Worm (Caenorhabditis elegans): ENCODE measurements around the gene col-140.

col-140 gene

ce11 chrV:5836616-5836982 is at the start of gene col-140:
Gene col-140 (minus strand): TSS chrV:5836834.
- TF ChIP-seq lin-40 (tag; optimal IDR thresholded peaks at IDR 0.05) (peak; percentile 51), mcd-1 (GFP tag; IDR thresholded peaks at IDR 0.05) (no peak)

ce11 chrV:5883735-5884134 is 47.1 kb upstream of the col-140 start, which contains the start of gene C04E6.8:
Gene C04E6.8 (minus strand): TSS chrV:5883835.
- TF ChIP-seq chd-7 (tag; optimal IDR thresholded peaks at IDR 0.05), result no peak
- TF ChIP-seq F23B12.7 (tag; optimal IDR thresholded peaks at IDR 0.05; ENCODE audit: insufficient read depth), result no peak
- no peak for TF ChIP-seq sdz-38 (tag; optimal IDR thresholded peaks at IDR 0.05)
- TF ChIP-seq F39B2.1 (GFP tag; IDR thresholded peaks at IDR 0.05), result no peak
- no peak for TF ChIP-seq ZK185.1 (tag; optimal IDR thresholded peaks at IDR 0.05; ENCODE audit: poor library complexity, severe bottlenecking)
- no peak for TF ChIP-seq tbx-9 (tag; optimal IDR thresholded peaks at IDR 0.05; ENCODE audit: borderline replicate concordance)
- TF ChIP-seq D2030.7 (GFP tag; IDR thresholded peaks at IDR 0.05), result no peak
- TF ChIP-seq mcd-1 (GFP tag; IDR thresholded peaks at IDR 0.05), result no peak

ce11 chrV:5882429-5882828 is 45.8 kb upstream of the col-140 start:
- TF ChIP-seq F55B11.4 (tag; optimal IDR thresholded peaks at IDR 0.05; ENCODE audit: borderline replicate concordance, insufficient read depth), result no peak
- TF ChIP-seq C06A6.2 (GFP tag; conservative IDR thresholded peaks at IDR 0.05), result no peak
- no peak for TF ChIP-seq attf-5 (GFP tag; optimal IDR thresholded peaks at IDR 0.05)
- no peak for TF ChIP-seq aptf-2 (GFP tag; conservative IDR thresholded peaks at IDR 0.05)
- no peak for TF ChIP-seq atf-7 (tag; optimal IDR thresholded peaks at IDR 0.05)
- no peak for TF ChIP-seq madf-10 (tag; optimal IDR thresholded peaks at IDR 0.05)

ce11 chrV:5880064-5880463 is 43.4 kb upstream of the col-140 start, which contains the start of gene C02G6.3:
Gene C02G6.3 (plus strand): TSS chrV:5880364.
- no peak for TF ChIP-seq ztf-26 (tag; optimal IDR thresholded peaks at IDR 0.05)
- TF ChIP-seq hlh-12 (tag; optimal IDR thresholded peaks at IDR 0.05), result no peak
- TF ChIP-seq ekl-4 (GFP tag; IDR thresholded peaks at IDR 0.05), result no peak
- TF ChIP-seq K11D2.4 (GFP tag; IDR thresholded peaks at IDR 0.05), result no peak
- TF ChIP-seq snpc-4 (GFP tag; optimal IDR thresholded peaks at IDR 0.05), result no peak
- no peak for TF ChIP-seq snpc-4 (tag; optimal IDR thresholded peaks at IDR 0.05)
- no peak for TF ChIP-seq zfh-2 (GFP tag; conservative IDR thresholded peaks at IDR 0.05)

ce11 chrV:5876966-5877365 is 40.3 kb upstream of the col-140 start:
- no peak for TF ChIP-seq F39B2.1 (GFP tag; IDR thresholded peaks at IDR 0.05)
- TF ChIP-seq cebp-1 (GFP tag; IDR thresholded peaks at IDR 0.05), result no peak
- TF ChIP-seq cebp-1 (tag; optimal IDR thresholded peaks at IDR 0.05), result no peak
- no peak for TF ChIP-seq hrde-1 (tag; optimal IDR thresholded peaks at IDR 0.05; ENCODE audit: borderline replicate concordance)
- TF ChIP-seq nfya-2 (GFP tag; IDR thresholded peaks at IDR 0.05), result no peak
- TF ChIP-seq ztf-25 (GFP tag; IDR thresholded peaks at IDR 0.05), result no peak
- TF ChIP-seq F57C9.4 (tag; optimal IDR thresholded peaks at IDR 0.05), result no peak
- no peak for TF ChIP-seq ztf-28 (GFP tag; IDR thresholded peaks at IDR 0.05)
- TF ChIP-seq pbrm-1 (GFP tag; IDR thresholded peaks at IDR 0.05), result no peak
- no peak for TF ChIP-seq ztf-22 (GFP tag; optimal IDR thresholded peaks at IDR 0.05)
- TF ChIP-seq bed-1 (GFP tag; IDR thresholded peaks at IDR 0.05), result no peak

ce11 chrV:5871759-5872158 is 35.1 kb upstream of the col-140 start, which contains the start of gene C02G6.2:
Gene C02G6.2 (plus strand): TSS chrV:5872059.
- no peak for TF ChIP-seq athp-1 (tag; optimal IDR thresholded peaks at IDR 0.05)
- TF ChIP-seq snpc-1.1 (tag; optimal IDR thresholded peaks at IDR 0.05; ENCODE audit: insufficient read depth), result no peak
- TF ChIP-seq ama-1 (optimal IDR thresholded peaks at IDR 0.05), result no peak
- no peak for TF ChIP-seq ama-1 (GFP tag; optimal IDR thresholded peaks at IDR 0.05)
- no peak for TF ChIP-seq ztf-28 (GFP tag; IDR thresholded peaks at IDR 0.05)
- no peak for TF ChIP-seq madf-10 (tag; optimal IDR thresholded peaks at IDR 0.05)
- no peak for TF ChIP-seq C06A6.2 (GFP tag; conservative IDR thresholded peaks at IDR 0.05)
- TF ChIP-seq hsf-1 (GFP tag; IDR thresholded peaks at IDR 0.05), result no peak
- no peak for TF ChIP-seq bed-1 (GFP tag; IDR thresholded peaks at IDR 0.05)
- TF ChIP-seq lin-40 (tag; optimal IDR thresholded peaks at IDR 0.05), result no peak
- no peak for TF ChIP-seq zfh-2 (GFP tag; conservative IDR thresholded peaks at IDR 0.05)
- TF ChIP-seq F23B12.7 (tag; optimal IDR thresholded peaks at IDR 0.05; ENCODE audit: insufficient read depth), result no peak
- no peak for TF ChIP-seq D2030.7 (GFP tag; IDR thresholded peaks at IDR 0.05)
- no peak for TF ChIP-seq unc-130 (GFP tag; optimal IDR thresholded peaks at IDR 0.05)

Data from whole organism, young adult.